Worm (Caenorhabditis elegans) whole organism, L3 larva: Measurements from ENCODE around the gene F45H10.5.

ENCODE experiments used
- R02D3.7 ChIP-seq: fragments of 150-350 bp; optimal IDR thresholded peaks from 2 replicates; lab custom pipeline; 2014; ENCODE audit warnings: missing biosample characterization, missing genetic modification characterization
- ZK546.5 ChIP-seq: sonication (generic microtip); optimal IDR thresholded peaks from 2 replicates; lab custom pipeline; 2017; ENCODE audit warnings: missing biosample characterization, missing genetic modification characterization
- ama-1 ChIP-seq: fragments of 150-350 bp; optimal IDR thresholded peaks from 2 replicates; lab custom pipeline; 2018
- ceh-16 ChIP-seq: sonication (generic microtip); optimal IDR thresholded peaks from 2 replicates; lab custom pipeline; 2017; ENCODE audit warnings: missing biosample characterization, missing genetic modification characterization
- ceh-28 ChIP-seq: fragments of 150-350 bp; optimal IDR thresholded peaks from 2 replicates; lab custom pipeline; 2014; ENCODE audit warnings: missing biosample characterization, missing genetic modification reagents, missing genetic modification characterization
- ceh-82 ChIP-seq: fragments of 150-350 bp; optimal IDR thresholded peaks from 2 replicates; lab custom pipeline; 2014; ENCODE audit warnings: missing biosample characterization, missing genetic modification characterization
- ceh-9 ChIP-seq: sonication (generic microtip); optimal IDR thresholded peaks from 2 replicates; lab custom pipeline; 2018; ENCODE audit warnings: missing biosample characterization, missing genetic modification characterization
- daf-12 ChIP-seq: fragments of 150-350 bp; optimal IDR thresholded peaks from 2 replicates; lab custom pipeline; 2014; ENCODE audit warnings: missing biosample characterization, missing genetic modification reagents, missing genetic modification characterization
- egl-27 ChIP-seq: sonication (generic microtip); optimal IDR thresholded peaks from 4 replicates; lab custom pipeline; 2017; ENCODE audit warnings: missing biosample characterization, missing genetic modification reagents, missing genetic modification characterization
- elt-2 ChIP-seq: sonication (generic microtip); optimal IDR thresholded peaks from 2 replicates; lab custom pipeline; 2016; ENCODE audit warnings: missing genetic modification reagents, mild to moderate bottlenecking, missing genetic modification characterization, missing compliant biosample characterization
- elt-3 ChIP-seq, 3 experiments: fragments of 150-350 bp in 1 of 3; sonication (generic microtip) in 2 of 3; optimal IDR thresholded peaks; 2 replicates in 2 of 3; 4 replicates in 1 of 3; lab custom pipeline; 2014 to 2017; ENCODE audit warnings: missing biosample characterization in 3 of 3, missing genetic modification characterization in 3 of 3
- eor-1 ChIP-seq, 2 experiments: fragments of 150-350 bp; optimal IDR thresholded peaks; 2 replicates each; lab custom pipeline; 2014 to 2018; ENCODE audit warnings: missing biosample characterization in 2 of 2, missing genetic modification characterization in 2 of 2
- fkh-10 ChIP-seq: sonication (generic microtip); optimal IDR thresholded peaks from 2 replicates; lab custom pipeline; 2017; ENCODE audit warnings: missing biosample characterization, missing genetic modification reagents, missing genetic modification characterization
- fkh-2 ChIP-seq: fragments of 150-350 bp; optimal IDR thresholded peaks from 2 replicates; lab custom pipeline; 2014; ENCODE audit warnings: missing biosample characterization, missing genetic modification reagents, missing genetic modification characterization
- fos-1 ChIP-seq: fragments of 150-350 bp; optimal IDR thresholded peaks from 2 replicates; lab custom pipeline; 2014; ENCODE audit warnings: missing biosample characterization, missing genetic modification characterization
- hmg-11 ChIP-seq: sonication (generic microtip); optimal IDR thresholded peaks from 2 replicates; lab custom pipeline; 2016; ENCODE audit warnings: missing genetic modification characterization, missing compliant biosample characterization
- lsy-12 ChIP-seq: sonication (generic microtip); optimal IDR thresholded peaks from 2 replicates; lab custom pipeline; 2016; ENCODE audit warnings: mild to moderate bottlenecking, missing genetic modification characterization, missing compliant biosample characterization
- mdl-1 ChIP-seq: fragments of 150-350 bp; optimal IDR thresholded peaks from 2 replicates; lab custom pipeline; 2014; ENCODE audit warnings: missing biosample characterization, missing genetic modification characterization
- nfya-1 ChIP-seq: sonication (generic microtip); optimal IDR thresholded peaks from 2 replicates; lab custom pipeline; 2017; ENCODE audit warnings: missing genetic modification characterization, mild to moderate bottlenecking, missing compliant biosample characterization, antibody characterized with exemption, moderate library complexity; ENCODE audit not compliant: insufficient read depth
- nhr-11 ChIP-seq: fragments of 150-350 bp; optimal IDR thresholded peaks from 2 replicates; lab custom pipeline; 2014; ENCODE audit warnings: missing biosample characterization, missing genetic modification characterization
- nhr-23 ChIP-seq: fragments of 150-350 bp; optimal IDR thresholded peaks from 2 replicates; lab custom pipeline; 2014; ENCODE audit warnings: missing biosample characterization, missing genetic modification reagents, missing genetic modification characterization
- nhr-237 ChIP-seq: fragments of 150-350 bp; optimal IDR thresholded peaks from 2 replicates; lab custom pipeline; 2014; ENCODE audit warnings: missing biosample characterization, missing genetic modification characterization
- nhr-25 ChIP-seq: sonication (generic microtip); optimal IDR thresholded peaks from 2 replicates; lab custom pipeline; 2017; ENCODE audit warnings: missing biosample characterization, missing genetic modification characterization
- nhr-28 ChIP-seq: fragments of 150-350 bp; optimal IDR thresholded peaks from 2 replicates; lab custom pipeline; 2014; ENCODE audit warnings: missing biosample characterization, missing genetic modification characterization
- nhr-43 ChIP-seq: sonication (generic microtip); optimal IDR thresholded peaks from 2 replicates; lab custom pipeline; 2016; ENCODE audit warnings: mild to moderate bottlenecking, missing genetic modification characterization, missing compliant biosample characterization; ENCODE audit not compliant: poor library complexity, severe bottlenecking
- nhr-76 ChIP-seq: fragments of 150-350 bp; sonication (generic microtip); optimal IDR thresholded peaks from 5 replicates; lab custom pipeline; 2014; ENCODE audit warnings: missing biosample characterization, missing genetic modification characterization
- nhr-77 ChIP-seq: fragments of 150-350 bp; optimal IDR thresholded peaks from 2 replicates; lab custom pipeline; 2014; ENCODE audit warnings: missing biosample characterization, missing genetic modification characterization
- pha-4 ChIP-seq: fragments of 150-350 bp; optimal IDR thresholded peaks from 2 replicates; lab custom pipeline; 2014; ENCODE audit warnings: missing biosample characterization, missing genetic modification reagents, missing genetic modification characterization
- pqm-1 ChIP-seq: fragments of 150-350 bp; optimal IDR thresholded peaks from 2 replicates; lab custom pipeline; 2017; ENCODE audit warnings: missing biosample characterization, missing genetic modification characterization, inconsistent platforms
- sea-2 ChIP-seq: fragments of 150-350 bp; sonication (generic microtip); optimal IDR thresholded peaks from 4 replicates; lab custom pipeline; 2014; ENCODE audit warnings: missing biosample characterization, missing genetic modification reagents, missing genetic modification characterization
- skn-1 ChIP-seq: fragments of 150-350 bp; optimal IDR thresholded peaks from 2 replicates; lab custom pipeline; 2014; ENCODE audit warnings: missing biosample characterization, missing genetic modification characterization
- snpc-4 ChIP-seq: fragments of 150-350 bp; optimal IDR thresholded peaks from 2 replicates; lab custom pipeline; 2014; ENCODE audit warnings: missing biosample characterization, missing genetic modification characterization
- unc-39 ChIP-seq: sonication (generic microtip); optimal IDR thresholded peaks from 4 replicates; lab custom pipeline; 2017; ENCODE audit warnings: missing biosample characterization, missing genetic modification characterization
- zag-1 ChIP-seq: fragments of 150-350 bp; optimal IDR thresholded peaks from 2 replicates; lab custom pipeline; 2014; ENCODE audit warnings: missing biosample characterization, missing genetic modification characterization
- ztf-11 ChIP-seq: fragments of 150-350 bp; optimal IDR thresholded peaks from 2 replicates; lab custom pipeline; 2014; ENCODE audit warnings: missing biosample characterization, missing genetic modification characterization
- ztf-4 ChIP-seq: fragments of 150-350 bp; optimal IDR thresholded peaks from 2 replicates; lab custom pipeline; 2014; ENCODE audit warnings: missing biosample characterization, missing genetic modification characterization

The F45H10.5 gene

DNA sequence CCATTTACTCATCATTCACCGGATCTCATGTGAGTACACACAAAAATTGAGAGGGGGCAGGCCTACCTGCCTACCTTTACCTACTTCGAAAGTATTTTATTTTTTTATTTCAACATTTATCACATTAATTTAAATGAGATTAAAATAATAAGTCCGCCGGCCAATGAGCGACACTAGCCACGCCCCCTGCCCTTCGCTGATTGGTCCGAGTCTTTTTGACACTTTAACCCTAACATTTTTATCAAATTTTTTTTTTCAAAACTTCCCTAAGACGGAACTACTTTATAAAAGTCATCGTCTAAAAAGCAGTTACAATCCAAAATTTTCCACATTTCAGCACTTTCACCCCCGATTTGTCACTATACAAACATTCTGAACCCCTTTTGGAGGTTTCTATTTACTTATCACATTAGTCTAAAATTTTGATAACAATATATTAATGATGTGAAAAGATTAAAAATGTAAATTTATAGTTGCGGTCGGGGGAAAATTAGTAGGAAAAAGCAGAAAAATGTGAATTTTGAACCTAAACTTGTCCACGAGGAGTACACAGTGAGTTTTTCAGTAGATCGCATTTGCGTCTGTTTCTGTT, 4.4 kb downstream of the F45H10.5 start:
- TF ChIP-seq ceh-82 (no peak), pqm-1 (tag; lab: Kevin White, UChicago) (peak; percentile 58), nhr-28 (tag; lab: Kevin White, UChicago) (no peak), nfya-1 (tag; lab: Kevin White, UChicago) (peak; percentile 76), elt-2 (tag; lab: Kevin White, UChicago) (peak; percentile 64), unc-39 (tag; lab: Kevin White, UChicago) (no peak), skn-1 (peak; percentile 18)

DNA sequence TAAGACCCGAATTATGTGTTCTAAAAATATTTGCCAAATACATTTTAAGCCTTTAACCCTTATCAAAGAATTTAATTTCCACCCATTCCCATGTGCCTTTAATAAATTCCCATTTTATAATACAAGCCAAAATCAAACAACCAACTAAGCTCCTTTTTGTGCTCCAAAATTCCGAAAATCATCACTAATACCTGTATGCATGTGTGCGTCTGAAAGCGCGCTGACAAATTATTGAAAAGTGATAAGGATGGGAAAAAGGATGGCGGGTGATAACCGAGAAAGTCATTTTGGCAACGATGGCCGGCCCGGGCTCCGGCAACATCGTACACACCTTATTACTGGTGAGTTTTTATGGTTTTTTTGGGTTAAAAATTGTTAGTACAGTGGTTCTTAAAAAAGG, 5.9 kb downstream of the F45H10.5 start, which contains the start of gene nep-17:
TSS of gene nep-17 (plus strand) at position 285 of the 400 bp plus-strand sequence.
- TF ChIP-seq nhr-23 (tag; lab: Kevin White, UChicago) (no peak), pqm-1 (tag; lab: Kevin White, UChicago) (peak; percentile 80), skn-1 (peak; percentile 66), ceh-28 (tag; lab: Kevin White, UChicago) (no peak), nhr-76 (no peak), elt-2 (tag; lab: Kevin White, UChicago) (peak; percentile 82), elt-3 (tag; optimal IDR thresholded peaks at IDR 0.05; lab: Kevin White, UChicago) (no peak), nhr-43 (tag; lab: Kevin White, UChicago) (no peak)

DNA sequence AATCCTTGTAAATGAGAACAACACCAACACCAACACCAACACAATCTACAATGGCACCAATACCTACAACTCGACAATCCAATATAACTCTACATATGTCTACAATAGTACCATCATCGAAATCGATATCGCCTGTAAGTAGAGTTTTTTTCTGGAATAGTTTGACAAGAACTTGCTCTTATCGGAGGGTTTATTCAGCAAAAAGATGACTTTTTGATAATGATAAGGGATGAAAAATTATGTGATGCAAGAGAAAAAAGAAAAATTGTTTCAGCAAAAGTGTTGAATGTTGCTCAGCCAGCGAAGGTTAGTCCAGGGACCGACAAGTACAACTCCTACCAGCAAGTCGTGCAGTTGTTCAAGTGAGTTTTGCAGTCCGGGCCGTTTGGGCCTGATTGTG, 6.9 kb downstream of the F45H10.5 start:
- TF ChIP-seq mdl-1 (tag; lab: Kevin White, UChicago) = no peak
- TF ChIP-seq pha-4 = no peak
- peak; percentile 1 for TF ChIP-seq pqm-1 (tag; lab: Kevin White, UChicago)
- TF ChIP-seq ZK546.5 = no peak
- no peak for TF ChIP-seq hmg-11
- peak; percentile 56 for TF ChIP-seq elt-2 (tag; lab: Kevin White, UChicago)
- no peak for TF ChIP-seq daf-12 (tag; lab: Kevin White, UChicago)
- TF ChIP-seq ceh-9 (tag; lab: Kevin White, UChicago) = no peak

DNA sequence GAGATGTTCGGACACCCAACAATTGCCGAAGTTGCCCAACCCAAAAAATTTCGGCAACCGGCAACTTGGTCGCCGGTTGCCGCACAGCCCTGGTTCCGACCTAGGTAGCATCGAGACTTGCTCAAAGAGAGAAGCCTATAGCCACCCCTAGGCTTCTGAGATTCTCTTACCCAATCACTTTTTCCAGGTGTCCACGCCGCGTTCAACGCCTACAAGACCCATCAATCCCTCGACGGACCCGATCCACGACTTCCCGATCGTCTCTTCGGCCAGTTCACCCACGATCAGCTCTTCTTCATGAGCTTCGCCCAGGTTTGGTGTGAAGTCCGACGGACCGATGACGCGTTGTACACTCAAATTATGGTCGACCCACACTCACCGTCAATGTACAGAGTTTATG, 14.1 kb downstream of the F45H10.5 start:
- TF ChIP-seq nhr-11 (no peak), snpc-4 (no peak), ZK546.5 (no peak), eor-1 (tag; optimal IDR thresholded peaks at IDR 0.05; lab: Kevin White, UChicago) (no peak), pqm-1 (tag; lab: Kevin White, UChicago) (no peak), R02D3.7 (tag; lab: Kevin White, UChicago) (no peak), sea-2 (no peak), nhr-43 (tag; lab: Kevin White, UChicago) (no peak), nhr-23 (tag; lab: Kevin White, UChicago) (no peak), fkh-10 (GFP tag; lab: Kevin White, UChicago) (no peak), pha-4 (no peak), ceh-28 (tag; lab: Kevin White, UChicago) (no peak), lsy-12 (no peak)

DNA sequence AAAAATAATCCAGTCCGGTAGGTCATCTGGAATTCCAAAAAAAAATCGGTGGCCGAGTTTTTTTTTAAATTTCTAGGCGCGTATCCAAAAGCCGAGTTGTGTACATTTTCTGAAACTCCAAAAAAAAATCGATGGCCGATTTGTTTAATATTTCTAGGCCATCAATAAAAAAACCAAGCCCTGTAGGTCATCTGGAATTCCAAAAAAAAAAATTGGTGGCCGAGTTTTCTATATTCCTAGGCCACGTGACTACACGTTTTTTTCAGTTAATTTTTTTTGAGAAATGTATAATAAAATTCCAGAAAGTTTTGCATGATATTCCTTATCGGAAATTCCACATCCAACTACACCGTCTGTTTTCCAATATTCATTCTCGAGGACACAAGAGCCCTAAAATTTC, 15.9 kb downstream of the F45H10.5 start, which contains the start of gene sre-45:
TSS of gene sre-45 (plus strand) at position 301 of the 400 bp plus-strand sequence.
- TF ChIP-seq ZK546.5 (no peak), ceh-28 (tag; lab: Kevin White, UChicago) (no peak), daf-12 (tag; lab: Kevin White, UChicago) (no peak), nhr-237 (no peak), ama-1 (no peak), ztf-4 (tag; lab: Kevin White, UChicago) (no peak), ztf-11 (tag; lab: Kevin White, UChicago) (no peak)
- TF ChIP-seq, all 47 proteins: peak for 0

DNA sequence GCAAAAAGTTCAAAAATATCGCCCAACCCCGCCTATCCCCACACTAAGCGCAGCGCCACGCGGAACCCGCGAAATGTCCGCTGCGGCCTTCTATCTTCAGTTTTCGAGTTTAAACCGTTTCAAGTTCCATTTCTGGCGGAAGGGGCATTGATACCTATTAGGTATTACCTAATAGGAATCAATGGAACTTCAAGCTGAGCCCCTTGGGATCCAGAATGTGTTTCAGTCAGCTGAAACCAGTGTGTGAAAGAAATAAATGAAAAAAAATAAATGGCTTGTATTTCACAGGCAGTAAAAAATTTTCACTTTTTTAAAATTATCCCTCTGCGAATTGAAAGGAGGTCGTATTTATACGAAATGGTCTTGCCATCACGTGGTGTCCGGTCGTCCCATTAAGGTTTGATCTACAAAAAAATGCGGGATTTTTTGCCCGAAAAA, 19.5 kb downstream of the F45H10.5 start:
- TF ChIP-seq nhr-25 (no peak), nfya-1 (tag; lab: Kevin White, UChicago) (no peak), egl-27 (tag; lab: Kevin White, UChicago) (no peak), eor-1 (tag; optimal IDR thresholded peaks at IDR 0.05; lab: Kevin White, UChicago) (no peak), fkh-2 (tag; lab: Kevin White, UChicago) (no peak), pha-4 (no peak), nhr-11 (no peak), ceh-16 (tag; lab: Kevin White, UChicago) (no peak), skn-1 (no peak), nhr-77 (tag; lab: Kevin White, UChicago) (no peak), zag-1 (no peak), fos-1 (tag; lab: Kevin White, UChicago) (no peak), ZK546.5 (no peak), snpc-4 (peak; percentile 92), elt-3 (tag; optimal IDR thresholded peaks at IDR 0.05; lab: Kevin White, UChicago) (peak in 1 of 3 experiments; percentile 21)
